Worm (Caenorhabditis elegans) whole organism, young adult: Measurements from ENCODE around the gene C26H9A.4.
A peak's percentile ranks its signal among the peaks of the same experiment; 100 is the strongest.

Experiments
- D2030.7 ChIP-seq: fragments of 200-800 bp; sonication (Bioruptor generic); IDR thresholded peaks from 2 replicates; pipeline ENCODE4 v1.3.6; 2022; ENCODE audit warnings: missing genetic modification reagents, missing genetic modification characterization, missing compliant biosample characterization
- F52B5.7 ChIP-seq: sonication (generic microtip); optimal IDR thresholded peaks from 2 replicates; lab custom pipeline; 2016; ENCODE audit warnings: mild to moderate bottlenecking, missing genetic modification characterization, missing compliant biosample characterization
- K12H6.12 ChIP-seq: fragments of 200-800 bp; sonication (Bioruptor generic); optimal IDR thresholded peaks from 2 replicates; lab custom pipeline; 2018; ENCODE audit warnings: mild to moderate bottlenecking, missing genetic modification characterization, missing compliant biosample characterization
- atf-7 ChIP-seq: sonication (generic microtip); optimal IDR thresholded peaks from 2 replicates; lab custom pipeline; 2017; ENCODE audit warnings: mild to moderate bottlenecking, missing genetic modification characterization, missing compliant biosample characterization
- athp-1 ChIP-seq: sonication (generic microtip); optimal IDR thresholded peaks from 2 replicates; lab custom pipeline; 2017; ENCODE audit warnings: mild to moderate bottlenecking, missing genetic modification characterization, missing compliant biosample characterization
- ccch-3 ChIP-seq: fragments of 200-800 bp; sonication (Bioruptor generic); optimal IDR thresholded peaks from 2 replicates; lab custom pipeline; 2018; ENCODE audit warnings: mild to moderate bottlenecking, missing genetic modification characterization, missing compliant biosample characterization
- cebp-1 ChIP-seq, 2 experiments: fragments of 200-800 bp in 1 of 2; sonication (Bioruptor generic) in 1 of 2; sonication (generic microtip) in 1 of 2; IDR thresholded peaks in 1 of 2; optimal IDR thresholded peaks in 1 of 2; 2 replicates each; pipeline versions ENCODE4 v1.3.6 to Lab custom; 2017 to 2022; ENCODE audit warnings: missing compliant biosample characterization in 2 of 2, missing genetic modification characterization in 2 of 2, mild to moderate bottlenecking in 1 of 2, missing genetic modification reagents in 1 of 2, moderate library complexity in 1 of 2
- ets-4 ChIP-seq: fragments of 200-800 bp; sonication (Bioruptor generic); optimal IDR thresholded peaks from 2 replicates; lab custom pipeline; 2018; ENCODE audit warnings: mild to moderate bottlenecking, missing genetic modification characterization, missing compliant biosample characterization
- hmg-1.2 ChIP-seq: fragments of 200-800 bp; sonication (Bioruptor generic); IDR thresholded peaks from 2 replicates; pipeline ENCODE4 v1.3.6; 2022; ENCODE audit warnings: missing genetic modification reagents, missing genetic modification characterization, missing compliant biosample characterization
- hrde-1 ChIP-seq: sonication (generic microtip); optimal IDR thresholded peaks from 2 replicates; lab custom pipeline; 2016; ENCODE audit warnings: missing genetic modification characterization, mild to moderate bottlenecking, missing compliant biosample characterization, moderate library complexity, missing genotype, missing genetic modification reagents, borderline replicate concordance
- madf-3 ChIP-seq: fragments of 200-800 bp; sonication (Bioruptor generic); IDR thresholded peaks from 2 replicates; pipeline ENCODE4 v1.3.6; 2022; ENCODE audit warnings: missing genetic modification reagents, missing genetic modification characterization, missing compliant biosample characterization
- nfya-1 ChIP-seq: sonication (generic microtip); optimal IDR thresholded peaks from 2 replicates; lab custom pipeline; 2017; ENCODE audit warnings: antibody characterized with exemption, missing compliant biosample characterization, missing genetic modification characterization, borderline replicate concordance; ENCODE audit not compliant: insufficient read depth
- nhr-80 ChIP-seq: sonication (generic microtip); optimal IDR thresholded peaks from 2 replicates; lab custom pipeline; 2016; ENCODE audit warnings: missing genetic modification characterization, missing compliant biosample characterization

Gene C26H9A.4

DNA sequence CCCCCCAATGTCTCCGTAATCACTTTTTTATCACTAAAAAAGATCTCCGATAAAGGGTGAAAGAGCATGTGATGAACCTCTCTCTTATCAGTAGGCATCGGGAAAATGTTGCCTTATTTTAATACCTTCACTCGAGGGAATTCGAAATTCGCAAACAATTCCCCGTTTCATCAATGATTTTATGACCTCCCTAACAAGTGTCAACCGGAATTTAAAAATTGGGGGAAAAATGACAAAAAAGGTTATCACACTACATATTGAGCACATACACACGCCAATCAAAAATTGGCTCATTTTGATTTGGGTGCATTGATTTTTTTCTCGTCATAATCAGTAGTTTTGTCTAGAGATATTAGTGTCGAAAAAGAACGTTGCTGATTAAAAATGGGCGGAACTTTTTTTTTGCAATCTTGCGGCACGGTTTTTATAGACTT is 36.5 kb downstream of the C26H9A.4 start (continued):
- TF ChIP-seq athp-1 (tag; lab: Kevin White, UChicago) (no peak), hrde-1 (tag; lab: Kevin White, UChicago) (no peak)
- TF ChIP-seq, all 124 proteins: peak for 19

DNA sequence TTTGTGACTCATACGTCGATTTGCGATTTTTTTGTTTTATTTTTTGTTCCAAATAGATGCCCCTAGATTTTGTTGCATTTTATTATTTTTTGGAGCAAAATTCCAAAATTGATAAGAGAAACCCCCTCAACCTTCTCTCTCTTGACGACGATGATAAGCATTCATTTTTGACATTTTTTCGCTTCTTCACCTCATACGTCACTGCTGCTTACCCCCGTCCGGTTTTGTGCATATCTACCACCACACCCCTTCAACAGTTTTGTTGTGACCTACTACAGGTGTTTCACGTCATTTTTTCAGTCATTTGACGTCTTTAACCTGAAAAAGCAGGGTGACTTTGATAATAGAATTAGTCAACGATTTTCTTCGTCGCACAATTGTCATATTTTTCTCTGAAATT is 45.7 kb downstream of the C26H9A.4 start:
- TF ChIP-seq ccch-3 (GFP tag; lab: Kevin White, UChicago) = no peak
- TF ChIP-seq nhr-80 (tag; lab: Kevin White, UChicago) = peak; percentile 84
- no peak for TF ChIP-seq hmg-1.2 (GFP tag; lab: Robert Waterston, UW)
- TF ChIP-seq nfya-1 = no peak
- TF ChIP-seq hrde-1 (tag; lab: Kevin White, UChicago) = no peak
- no peak for TF ChIP-seq F52B5.7
- TF ChIP-seq ets-4 = no peak
- no peak for TF ChIP-seq atf-7 (tag; lab: Kevin White, UChicago)
- no peak for TF ChIP-seq cebp-1 (GFP tag; IDR thresholded peaks at IDR 0.05; lab: Robert Waterston, UW)
- peak; percentile 3 for TF ChIP-seq cebp-1 (tag; optimal IDR thresholded peaks at IDR 0.05; lab: Kevin White, UChicago)

DNA sequence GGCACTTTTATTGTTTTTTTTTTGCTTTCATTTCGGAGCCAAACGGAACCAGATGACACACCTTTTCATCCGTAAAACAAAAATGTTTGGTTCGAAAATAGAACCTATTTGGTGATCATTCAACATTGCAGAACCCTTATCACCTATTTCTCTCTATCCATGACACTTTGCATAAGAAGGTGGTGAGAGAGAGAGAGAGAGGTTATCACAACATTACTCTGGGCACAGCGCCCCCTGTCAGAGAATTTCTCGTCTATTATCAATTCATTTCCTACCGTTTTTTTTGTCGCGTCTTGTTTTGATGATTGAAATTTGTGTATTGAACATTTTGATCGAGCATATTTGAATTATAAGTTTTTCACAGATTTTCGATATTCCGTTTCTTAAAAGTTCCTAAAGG is 47.0 kb downstream of the C26H9A.4 start:
- TF ChIP-seq D2030.7 (GFP tag; lab: Robert Waterston, UW) (no peak), nhr-80 (tag; lab: Kevin White, UChicago) (peak; percentile 87)

ce11 chrIV:12700944-12701343 is 47.7 kb downstream of the C26H9A.4 start:
- TF ChIP-seq atf-7 (tag; lab: Kevin White, UChicago) (no peak), madf-3 (GFP tag; lab: Robert Waterston, UW) (no peak), nhr-80 (tag; lab: Kevin White, UChicago) (peak; percentile 0), K12H6.12 (tag; lab: Kevin White, UChicago) (no peak)
- TF ChIP-seq, all 124 proteins: peak for 1
